Fruit fly (Drosophila melanogaster): Measurements from ENCODE around the gene CG18662.

CG18662 gene

dm6 chr2L:9010267-9010666, 29.8 kb downstream of the CG18662 start, which contains the start of gene CG9568:
CG9568 (plus strand) TSS chr2L:9010583.
- TF ChIP-seq Sin3A (optimal IDR thresholded peaks at IDR 0.05) (no peak), Myc (optimal IDR thresholded peaks at IDR 0.05) (no peak), h (optimal IDR thresholded peaks at IDR 0.05) (no peak), insv (optimal IDR thresholded peaks at IDR 0.05) (no peak)

dm6 chr2L:9011543-9012238, 31.2 kb downstream of the CG18662 start, which contains the start of gene CG13102:
CG13102 (plus strand) TSS chr2L:9012188.
- TF ChIP-seq psq (optimal IDR thresholded peaks at IDR 0.05) (no peak), Myc (optimal IDR thresholded peaks at IDR 0.05) (no peak), insv (optimal IDR thresholded peaks at IDR 0.05) (no peak), h (optimal IDR thresholded peaks at IDR 0.05) (no peak), ttk (optimal IDR thresholded peaks at IDR 0.05) (no peak), Sin3A (optimal IDR thresholded peaks at IDR 0.05) (no peak)

dm6 chr2L:9013968-9014367, 33.5 kb downstream of the CG18662 start, which contains the start of gene Rcd-1r:
Rcd-1r (minus strand) TSS chr2L:9014068.
- TF ChIP-seq psq (optimal IDR thresholded peaks at IDR 0.05) (no peak), Sin3A (optimal IDR thresholded peaks at IDR 0.05) (no peak), Myc (optimal IDR thresholded peaks at IDR 0.05) (no peak), insv (optimal IDR thresholded peaks at IDR 0.05) (no peak), h (optimal IDR thresholded peaks at IDR 0.05) (no peak)

- TF ChIP-seq h (optimal IDR thresholded peaks at IDR 0.05) = no peak
- TF ChIP-seq Myc (optimal IDR thresholded peaks at IDR 0.05) = no peak
- TF ChIP-seq Sin3A (optimal IDR thresholded peaks at IDR 0.05) = no peak
- no peak for TF ChIP-seq insv (optimal IDR thresholded peaks at IDR 0.05)
- TF ChIP-seq psq (optimal IDR thresholded peaks at IDR 0.05) = no peak
- no peak for TF ChIP-seq ttk (optimal IDR thresholded peaks at IDR 0.05)
These were observed 39.0 kb downstream of the CG18662 start for dm6 chr2L:9019438-9019837.

dm6 chr2L:9026157-9026556, 45.7 kb downstream of the CG18662 start:
- TF ChIP-seq insv (optimal IDR thresholded peaks at IDR 0.05) (no peak), ttk (optimal IDR thresholded peaks at IDR 0.05) (no peak), h (optimal IDR thresholded peaks at IDR 0.05) (no peak)
